Worm (Caenorhabditis elegans) whole organism, late embryonic: ENCODE data around the gene daf-5.

Experiments
- ama-1 ChIP-seq: fragments of 150-350 bp; optimal IDR thresholded peaks from 2 replicates; lab custom pipeline; 2014
- gmeb-2 ChIP-seq: sonication (generic microtip); optimal IDR thresholded peaks from 2 replicates; lab custom pipeline; 2016; ENCODE audit warnings: missing genetic modification characterization, inconsistent platforms, missing compliant biosample characterization
- odd-2 ChIP-seq: sonication (generic microtip); optimal IDR thresholded peaks from 2 replicates; lab custom pipeline; 2017; ENCODE audit warnings: antibody characterized with exemption, mild to moderate bottlenecking, missing genetic modification characterization, missing compliant biosample characterization
- unc-86 ChIP-seq: sonication (generic microtip); optimal IDR thresholded peaks from 2 replicates; lab custom pipeline; 2016; ENCODE audit warnings: missing genetic modification characterization, missing compliant biosample characterization

ce11 chrII:14032705-14033104, 19.4 kb downstream of the daf-5 start:
- TF ChIP-seq gmeb-2 (tag; lab: Kevin White, UChicago) (no peak), unc-86 (no peak), odd-2 (tag; lab: Kevin White, UChicago) (no peak), ama-1 (lab: Kevin White, UChicago) (no peak)
